Fruit fly (Drosophila melanogaster) whole organism, embryonic: ENCODE results near the gene CG44040.

Experiments used
- Ada2b ChIP-seq: fragments of 200-800 bp; sonication (Bioruptor generic); IDR thresholded peaks from 2 replicates; pipeline ENCODE4 v1.3.6; 2022; ENCODE audit warnings: missing biosample characterization, missing genetic modification characterization
- CG10462 ChIP-seq: fragments of 200-800 bp; sonication (Bioruptor generic); optimal IDR thresholded peaks from 2 replicates; lab custom pipeline; 2016; ENCODE audit warnings: missing biosample characterization, missing genetic modification characterization
- CG10543 ChIP-seq: fragments of 200-800 bp; sonication (Bioruptor generic); optimal IDR thresholded peaks from 3 replicates; lab custom pipeline; 2017; ENCODE audit warnings: missing biosample characterization, mild to moderate bottlenecking, missing genetic modification characterization, moderate library complexity
- CG10565 ChIP-seq: fragments of 200-800 bp; sonication (Bioruptor generic); optimal IDR thresholded peaks from 3 replicates; lab custom pipeline; 2016; ENCODE audit warnings: missing biosample characterization, mild to moderate bottlenecking, missing genetic modification characterization
- CG10959 ChIP-seq: fragments of 200-800 bp; sonication (Bioruptor generic); IDR thresholded peaks from 2 replicates; pipeline ENCODE4 v1.3.6; 2022; ENCODE audit warnings: missing biosample characterization, missing genetic modification characterization
- CG10979 ChIP-seq: fragments of 200-800 bp; sonication (Bioruptor generic); optimal IDR thresholded peaks from 2 replicates; lab custom pipeline; 2018; ENCODE audit warnings: missing biosample characterization, mild to moderate bottlenecking, missing genetic modification characterization, moderate library complexity
- CG13123 ChIP-seq: fragments of 200-800 bp; sonication (Bioruptor generic); optimal IDR thresholded peaks from 2 replicates; lab custom pipeline; 2016; ENCODE audit warnings: missing biosample characterization, missing genetic modification characterization
- CG13775 ChIP-seq: fragments of 200-800 bp; sonication (Bioruptor generic); optimal IDR thresholded peaks from 3 replicates; lab custom pipeline; 2017; ENCODE audit warnings: missing biosample characterization, mild to moderate bottlenecking, missing genetic modification characterization
- CG14050 ChIP-seq: fragments of 200-800 bp; sonication (Bioruptor generic); IDR thresholded peaks from 3 replicates; pipeline ENCODE4 v1.3.6; 2022; ENCODE audit warnings: missing biosample characterization, missing genetic modification characterization
- CG14441 ChIP-seq: fragments of 200-800 bp; sonication (Bioruptor generic); IDR thresholded peaks from 2 replicates; pipeline ENCODE4 v1.3.6; 2022; ENCODE audit warnings: missing biosample characterization, missing genetic modification characterization
- CG15073 ChIP-seq: fragments of 200-800 bp; sonication (Bioruptor generic); optimal IDR thresholded peaks from 2 replicates; lab custom pipeline; 2016; ENCODE audit warnings: missing biosample characterization, missing genetic modification characterization
- CG17361 ChIP-seq: fragments of 200-800 bp; sonication (Bioruptor generic); IDR thresholded peaks from 3 replicates; pipeline ENCODE4 v1.3.6; 2022; ENCODE audit warnings: missing biosample characterization, missing genetic modification characterization
- CG17612 ChIP-seq: fragments of 200-800 bp; sonication (Bioruptor generic); IDR thresholded peaks from 2 replicates; pipeline ENCODE4 v1.3.6; 2022; ENCODE audit warnings: missing biosample characterization, missing genetic modification characterization
- CG2202 ChIP-seq: fragments of 200-800 bp; sonication (Bioruptor generic); optimal IDR thresholded peaks from 2 replicates; lab custom pipeline; 2018; ENCODE audit warnings: missing biosample characterization, mild to moderate bottlenecking, missing genetic modification characterization
- CG32532 ChIP-seq: fragments of 200-800 bp; sonication (Bioruptor generic); IDR thresholded peaks from 2 replicates; pipeline ENCODE4 v1.3.6; 2022; ENCODE audit warnings: missing biosample characterization, missing genetic modification characterization
- CG33213 ChIP-seq: fragments of 200-800 bp; sonication (Bioruptor generic); optimal IDR thresholded peaks from 3 replicates; lab custom pipeline; 2016; ENCODE audit warnings: missing biosample characterization, missing genetic modification characterization
- CG5245 ChIP-seq: fragments of 200-800 bp; sonication (Bioruptor generic); optimal IDR thresholded peaks from 3 replicates; lab custom pipeline; 2016; ENCODE audit warnings: missing biosample characterization, missing genetic modification characterization
- CG5953 ChIP-seq: fragments of 200-800 bp; sonication (Bioruptor generic); IDR thresholded peaks from 2 replicates; pipeline ENCODE4 v1.3.6; 2022; ENCODE audit warnings: missing biosample characterization, missing genetic modification characterization
- CG6765 ChIP-seq: fragments of 200-800 bp; sonication (Bioruptor generic); optimal IDR thresholded peaks from 3 replicates; lab custom pipeline; 2017; ENCODE audit warnings: missing biosample characterization, mild to moderate bottlenecking, missing genetic modification characterization
- CG7556 ChIP-seq: fragments of 200-800 bp; sonication (Bioruptor generic); optimal IDR thresholded peaks from 2 replicates; lab custom pipeline; 2017; ENCODE audit warnings: missing biosample characterization, mild to moderate bottlenecking, missing genetic modification characterization
- CG7987 ChIP-seq: fragments of 200-800 bp; sonication (Bioruptor generic); optimal IDR thresholded peaks from 2 replicates; lab custom pipeline; 2018; ENCODE audit warnings: missing biosample characterization, mild to moderate bottlenecking, missing genetic modification characterization, moderate library complexity
- CTCF ChIP-seq: fragments of 200-800 bp; sonication (Bioruptor generic); optimal IDR thresholded peaks from 2 replicates; lab custom pipeline; 2017; ENCODE audit warnings: missing biosample characterization, mild to moderate bottlenecking, missing genetic modification characterization, moderate library complexity
- Doc2 ChIP-seq: fragments of 200-800 bp; sonication (Bioruptor generic); IDR thresholded peaks from 2 replicates; pipeline ENCODE4 v1.3.6; 2022; ENCODE audit warnings: missing biosample characterization, missing genetic modification characterization
- Dp ChIP-seq: fragments of 200-800 bp; sonication (Bioruptor generic); optimal IDR thresholded peaks from 2 replicates; lab custom pipeline; 2018; ENCODE audit warnings: missing biosample characterization, mild to moderate bottlenecking, missing genetic modification characterization, moderate library complexity
- Elba2 ChIP-seq: fragments of 200-800 bp; sonication (Bioruptor generic); optimal IDR thresholded peaks from 3 replicates; lab custom pipeline; 2016; ENCODE audit warnings: missing biosample characterization, missing genetic modification characterization
- Hr3 ChIP-seq: fragments of 200-800 bp; sonication (Bioruptor generic); optimal IDR thresholded peaks from 3 replicates; lab custom pipeline; 2016; ENCODE audit warnings: missing biosample characterization, missing genetic modification characterization
- Hsf ChIP-seq: fragments of 200-800 bp; sonication (Bioruptor generic); optimal IDR thresholded peaks from 3 replicates; lab custom pipeline; 2016; ENCODE audit warnings: missing biosample characterization, missing genetic modification characterization
- Lim3 ChIP-seq: fragments of 200-800 bp; sonication (Bioruptor generic); IDR thresholded peaks from 2 replicates; pipeline ENCODE4 v1.3.6; 2022; ENCODE audit warnings: missing biosample characterization, missing genetic modification characterization
- Opbp ChIP-seq: fragments of 200-800 bp; sonication (Bioruptor generic); IDR thresholded peaks from 3 replicates; pipeline ENCODE4 v1.3.6; 2022; ENCODE audit warnings: missing biosample characterization, missing genetic modification characterization; ENCODE audit not compliant: partially characterized antibody
- Ssrp ChIP-seq: fragments of 200-800 bp; sonication (Bioruptor generic); optimal IDR thresholded peaks from 2 replicates; lab custom pipeline; 2018; ENCODE audit warnings: missing biosample characterization, mild to moderate bottlenecking, missing genetic modification characterization, moderate library complexity
- aop ChIP-seq: fragments of 200-800 bp; sonication (Bioruptor generic); IDR thresholded peaks from 2 replicates; pipeline ENCODE4 v1.3.6; 2022; ENCODE audit warnings: missing biosample characterization, missing genetic modification characterization
- chinmo ChIP-seq: fragments of 200-800 bp; sonication (Bioruptor generic); IDR thresholded peaks from 4 replicates; pipeline ENCODE4 v1.3.6; 2022; ENCODE audit warnings: missing biosample characterization, missing genetic modification characterization; ENCODE audit not compliant: partially characterized antibody
- danr ChIP-seq: fragments of 200-800 bp; sonication (Bioruptor generic); IDR thresholded peaks from 2 replicates; pipeline ENCODE4 v1.3.6; 2022; ENCODE audit warnings: missing biosample characterization, missing genetic modification characterization
- dimm ChIP-seq: fragments of 200-800 bp; sonication (Bioruptor generic); IDR thresholded peaks from 2 replicates; pipeline ENCODE4 v1.3.6; 2022; ENCODE audit warnings: missing biosample characterization, missing genetic modification characterization
- gfzf ChIP-seq: fragments of 200-800 bp; sonication (Bioruptor generic); optimal IDR thresholded peaks from 2 replicates; lab custom pipeline; 2016; ENCODE audit warnings: missing biosample characterization, mild to moderate bottlenecking, missing genetic modification characterization, moderate library complexity
- grn ChIP-seq: fragments of 200-800 bp; sonication (Bioruptor generic); optimal IDR thresholded peaks from 3 replicates; lab custom pipeline; 2017; ENCODE audit warnings: missing biosample characterization, missing genetic modification characterization
- gro ChIP-seq: fragments of 200-800 bp; sonication (Bioruptor generic); optimal IDR thresholded peaks from 2 replicates; lab custom pipeline; 2016; ENCODE audit warnings: missing biosample characterization, missing genetic modification characterization
- insv ChIP-seq, 2 experiments: fragments of 200-800 bp; sonication (Bioruptor generic); optimal IDR thresholded peaks; 3 replicates each; lab custom pipeline; 2016 to 2018; ENCODE audit warnings: missing biosample characterization in 2 of 2, missing genetic modification characterization in 2 of 2
- knrl ChIP-seq: fragments of 200-800 bp; sonication (Bioruptor generic); IDR thresholded peaks from 3 replicates; pipeline ENCODE4 v1.3.6; 2022; ENCODE audit warnings: missing biosample characterization, missing genetic modification characterization; ENCODE audit not compliant: partially characterized antibody
- maf-S ChIP-seq: fragments of 200-800 bp; sonication (Bioruptor generic); optimal IDR thresholded peaks from 2 replicates; lab custom pipeline; 2016; ENCODE audit warnings: missing biosample characterization, missing genetic modification characterization
- nau ChIP-seq: fragments of 200-800 bp; sonication (Bioruptor generic); optimal IDR thresholded peaks from 3 replicates; lab custom pipeline; 2017; ENCODE audit warnings: missing biosample characterization, mild to moderate bottlenecking, missing genetic modification characterization, missing genetic modification reagents
- pfk ChIP-seq: fragments of 200-800 bp; sonication (Bioruptor generic); optimal IDR thresholded peaks from 2 replicates; lab custom pipeline; 2018; ENCODE audit warnings: missing biosample characterization, mild to moderate bottlenecking, missing genetic modification characterization, moderate library complexity
- rib ChIP-seq: fragments of 200-800 bp; sonication (Bioruptor generic); IDR thresholded peaks from 2 replicates; pipeline ENCODE4 v1.3.6; 2022; ENCODE audit warnings: missing biosample characterization, missing genetic modification characterization
- salm ChIP-seq: fragments of 200-800 bp; sonication (Bioruptor generic); optimal IDR thresholded peaks from 2 replicates; lab custom pipeline; 2018; ENCODE audit warnings: missing biosample characterization, mild to moderate bottlenecking, missing genetic modification characterization
- scrt ChIP-seq: fragments of 200-800 bp; sonication (Bioruptor generic); optimal IDR thresholded peaks from 2 replicates; lab custom pipeline; 2018; ENCODE audit warnings: missing biosample characterization, mild to moderate bottlenecking, missing genetic modification characterization, moderate library complexity
- seq ChIP-seq: fragments of 200-800 bp; sonication (Bioruptor generic); IDR thresholded peaks from 2 replicates; pipeline ENCODE4 v1.3.6; 2022; ENCODE audit warnings: missing biosample characterization, missing genetic modification characterization
- sima ChIP-seq: fragments of 200-800 bp; sonication (Bioruptor generic); optimal IDR thresholded peaks from 2 replicates; lab custom pipeline; 2016; ENCODE audit warnings: missing biosample characterization, missing genetic modification characterization
- slbo ChIP-seq: fragments of 200-800 bp; sonication (Bioruptor generic); IDR thresholded peaks from 2 replicates; pipeline ENCODE4 v1.3.6; 2022; ENCODE audit warnings: missing biosample characterization, missing genetic modification characterization
- sug ChIP-seq: fragments of 200-800 bp; optimal IDR thresholded peaks from 2 replicates; lab custom pipeline; 2019; ENCODE audit warnings: missing biosample characterization, mild to moderate bottlenecking, missing genetic modification characterization, moderate library complexity
- trem ChIP-seq: fragments of 200-800 bp; optimal IDR thresholded peaks from 3 replicates; lab custom pipeline; 2019; ENCODE audit warnings: missing biosample characterization, mild to moderate bottlenecking, missing genetic modification characterization, moderate library complexity
- ttk ChIP-seq: fragments of 200-800 bp; sonication (Bioruptor generic); IDR thresholded peaks from 2 replicates; pipeline ENCODE4 v2.1.2; 2022; ENCODE audit warnings: missing biosample characterization, missing genetic modification characterization
- vfl ChIP-seq: fragments of 200-800 bp; sonication (Bioruptor generic); optimal IDR thresholded peaks from 2 replicates; lab custom pipeline; 2016; ENCODE audit warnings: missing biosample characterization, missing genetic modification characterization
- zfh1 ChIP-seq: fragments of 200-800 bp; sonication (Bioruptor generic); IDR thresholded peaks from 3 replicates; pipeline ENCODE4 v1.3.6; 2022; ENCODE audit warnings: missing biosample characterization, missing genetic modification characterization

CG44040 gene

dm6 chr3R:15347822-15348221 lies 27.6 kb downstream of the CG44040 start, which contains the start of the genes CG42726 and CG42727 (continued):
- TF ChIP-seq knrl (no peak), CG10543 (GFP tag; lab: Kevin White, UChicago) (no peak), aop (GFP tag; lab: Robert Waterston, UW) (no peak), danr (GFP tag; lab: Robert Waterston, UW) (no peak), Opbp (GFP tag; lab: Robert Waterston, UW) (no peak), CG10979 (tag; lab: Kevin White, UChicago) (peak; percentile 30), Lim3 (GFP tag; lab: Robert Waterston, UW) (no peak), vfl (GFP tag; lab: Kevin White, UChicago) (peak; percentile 16), ttk (no peak), grn (GFP tag; lab: Kevin White, UChicago) (no peak), CTCF (no peak), CG14441 (GFP tag; lab: Robert Waterston, UW) (0 out of 2 replicates have a peak, but pooled peaks have one; percentile 26), seq (GFP tag; lab: Robert Waterston, UW) (no peak), Hsf (GFP tag; lab: Kevin White, UChicago) (peak; percentile 55), CG7987 (GFP tag; lab: Kevin White, UChicago) (no peak), gfzf (no peak), pfk (GFP tag; lab: Kevin White, UChicago) (no peak), Dp (GFP tag; lab: Kevin White, UChicago) (no peak), rib (GFP tag; lab: Robert Waterston, UW) (no peak), CG10959 (GFP tag; lab: Robert Waterston, UW) (no peak), Elba2 (GFP tag; lab: Kevin White, UChicago) (no peak), CG17612 (GFP tag; lab: Robert Waterston, UW) (0 out of 2 replicates have a peak, but pooled peaks have one; percentile 33), CG10565 (GFP tag; lab: Kevin White, UChicago) (no peak), Ada2b (GFP tag; lab: Robert Waterston, UW) (no peak), maf-S (GFP tag; lab: Kevin White, UChicago) (no peak), CG5953 (no peak), Doc2 (GFP tag; lab: Robert Waterston, UW) (no peak), CG2202 (tag; lab: Kevin White, UChicago) (no peak), CG7556 (GFP tag; lab: Kevin White, UChicago) (peak; percentile 2), CG14050 (GFP tag; lab: Robert Waterston, UW) (no peak), nau (GFP tag; lab: Kevin White, UChicago) (no peak), scrt (GFP tag; lab: Kevin White, UChicago) (no peak), dimm (no peak), Hr3 (no peak), sug (tag; lab: Kevin White, UChicago) (no peak), CG33213 (GFP tag; lab: Kevin White, UChicago) (no peak), salm (no peak), gro (GFP tag; lab: Kevin White, UChicago) (peak; percentile 1), CG6765 (GFP tag; lab: Kevin White, UChicago) (no peak), chinmo (GFP tag; lab: Robert Waterston, UW) (no peak), CG13123 (GFP tag; lab: Kevin White, UChicago) (no peak), slbo (GFP tag; lab: Robert Waterston, UW) (peak; percentile 58; the same call in 1 of the 2 replicates), CG17361 (GFP tag; lab: Robert Waterston, UW) (0 out of 3 replicates have a peak, but pooled peaks have one; percentile 15), insv (GFP tag; optimal IDR thresholded peaks at IDR 0.05; lab: Kevin White, UChicago) (no peak), CG10462 (no peak), zfh1 (GFP tag; lab: Robert Waterston, UW) (no peak), CG32532 (GFP tag; lab: Robert Waterston, UW) (peak; percentile 16; the same call in 1 of the 2 replicates), CG15073 (GFP tag; lab: Kevin White, UChicago) (no peak), trem (tag; lab: Kevin White, UChicago) (peak; percentile 24), CG13775 (GFP tag; lab: Kevin White, UChicago) (peak; percentile 14), CG5245 (GFP tag; lab: Kevin White, UChicago) (no peak), sima (GFP tag; lab: Kevin White, UChicago) (no peak), Ssrp (no peak)
